Fruit fly (Drosophila melanogaster) whole organism, embryonic: ENCODE results near the gene CG12589.

Experiments used
- Adf1 ChIP-seq: fragments of 200-800 bp; sonication (Bioruptor generic); IDR thresholded peaks from 2 replicates; pipeline ENCODE4 v1.3.6; 2022; ENCODE audit warnings: missing biosample characterization, missing genetic modification characterization
- CG10654 ChIP-seq: fragments of 200-800 bp; sonication (Bioruptor generic); optimal IDR thresholded peaks from 2 replicates; lab custom pipeline; 2016; ENCODE audit warnings: missing biosample characterization, missing genetic modification characterization
- CG11398 ChIP-seq: fragments of 200-800 bp; sonication (Bioruptor generic); optimal IDR thresholded peaks from 2 replicates; lab custom pipeline; 2016; ENCODE audit warnings: missing biosample characterization, missing genetic modification characterization
- CG11696 ChIP-seq: fragments of 200-800 bp; sonication (Bioruptor generic); IDR thresholded peaks from 2 replicates; pipeline ENCODE4 v1.3.6; 2022; ENCODE audit warnings: missing biosample characterization, missing genetic modification characterization
- CG12942 ChIP-seq: fragments of 200-800 bp; sonication (Bioruptor generic); optimal IDR thresholded peaks from 3 replicates; lab custom pipeline; 2016; ENCODE audit warnings: missing biosample characterization, missing genetic modification characterization
- CG13287 ChIP-seq: fragments of 200-800 bp; sonication (Bioruptor generic); IDR thresholded peaks from 2 replicates; pipeline ENCODE4 v1.3.6; 2022; ENCODE audit warnings: missing biosample characterization, missing genetic modification characterization; ENCODE audit not compliant: partially characterized antibody
- CG13624 ChIP-seq: fragments of 200-800 bp; sonication (Bioruptor generic); optimal IDR thresholded peaks from 2 replicates; lab custom pipeline; 2016; ENCODE audit warnings: missing biosample characterization, missing genetic modification characterization
- CG15011 ChIP-seq: fragments of 200-800 bp; sonication (Bioruptor generic); optimal IDR thresholded peaks from 3 replicates; lab custom pipeline; 2018; ENCODE audit warnings: missing biosample characterization, mild to moderate bottlenecking, missing genetic modification characterization
- CG1529 ChIP-seq: fragments of 200-800 bp; sonication (Bioruptor generic); optimal IDR thresholded peaks from 3 replicates; lab custom pipeline; 2018; ENCODE audit warnings: missing biosample characterization, missing genetic modification characterization
- CG17328 ChIP-seq: fragments of 200-800 bp; sonication (Bioruptor generic); IDR thresholded peaks from 2 replicates; pipeline ENCODE4 v1.3.6; 2022; ENCODE audit warnings: missing biosample characterization, missing genetic modification characterization
- CG17359 ChIP-seq: fragments of 200-800 bp; sonication (Bioruptor generic); optimal IDR thresholded peaks from 3 replicates; lab custom pipeline; 2018; ENCODE audit warnings: missing biosample characterization, mild to moderate bottlenecking, missing genetic modification characterization, moderate library complexity
- CG3163 ChIP-seq: fragments of 200-800 bp; sonication (Bioruptor generic); optimal IDR thresholded peaks from 3 replicates; lab custom pipeline; 2016; ENCODE audit warnings: missing biosample characterization, missing genetic modification characterization
- CG32772 ChIP-seq: fragments of 200-800 bp; sonication (Bioruptor generic); IDR thresholded peaks from 2 replicates; pipeline ENCODE4 v1.3.6; 2022; ENCODE audit warnings: missing biosample characterization, missing genetic modification characterization
- CG3847 ChIP-seq: fragments of 200-800 bp; sonication (Bioruptor generic); IDR thresholded peaks from 2 replicates; pipeline ENCODE4 v1.3.6; 2022; ENCODE audit warnings: missing biosample characterization, missing genetic modification characterization
- CG3995 ChIP-seq: fragments of 200-800 bp; sonication (Bioruptor generic); optimal IDR thresholded peaks from 3 replicates; lab custom pipeline; 2016; ENCODE audit warnings: missing biosample characterization, missing genetic modification characterization
- CG4404 ChIP-seq: fragments of 200-800 bp; sonication (Bioruptor generic); IDR thresholded peaks from 2 replicates; pipeline ENCODE4 v1.3.6; 2022; ENCODE audit warnings: missing biosample characterization, missing genetic modification characterization
- CG6765 ChIP-seq: fragments of 200-800 bp; sonication (Bioruptor generic); optimal IDR thresholded peaks from 3 replicates; lab custom pipeline; 2017; ENCODE audit warnings: missing biosample characterization, mild to moderate bottlenecking, missing genetic modification characterization
- CG7372 ChIP-seq: fragments of 200-800 bp; sonication (Bioruptor generic); IDR thresholded peaks from 2 replicates; pipeline ENCODE4 v1.3.6; 2022; ENCODE audit warnings: missing biosample characterization, missing genetic modification characterization
- CG7556 ChIP-seq: fragments of 200-800 bp; sonication (Bioruptor generic); optimal IDR thresholded peaks from 2 replicates; lab custom pipeline; 2017; ENCODE audit warnings: missing biosample characterization, mild to moderate bottlenecking, missing genetic modification characterization
- CG8359 ChIP-seq: fragments of 200-800 bp; sonication (Bioruptor generic); optimal IDR thresholded peaks from 2 replicates; lab custom pipeline; 2017; ENCODE audit warnings: missing biosample characterization, mild to moderate bottlenecking, missing genetic modification characterization, borderline replicate concordance
- CG9437 ChIP-seq: fragments of 200-800 bp; sonication (Bioruptor generic); optimal IDR thresholded peaks from 2 replicates; lab custom pipeline; 2018; ENCODE audit warnings: missing biosample characterization, mild to moderate bottlenecking, missing genetic modification characterization
- D ChIP-seq, 2 experiments: fragments of 200-800 bp in 1 of 2; fragments of >200 bp in 1 of 2; sonication (Bioruptor generic) in 1 of 2; optimal IDR thresholded peaks; 2 replicates in 1 of 2; 3 replicates in 1 of 2; lab custom pipeline; 2017; ENCODE audit warnings: mild to moderate bottlenecking in 1 of 2, missing biosample characterization in 1 of 2, missing genetic modification characterization in 1 of 2, missing genetic modification reagents in 1 of 2
- D19A ChIP-seq: fragments of 200-800 bp; optimal IDR thresholded peaks from 3 replicates; lab custom pipeline; 2019; ENCODE audit warnings: missing biosample characterization, mild to moderate bottlenecking, missing genetic modification characterization, moderate library complexity
- Doc2 ChIP-seq: fragments of 200-800 bp; sonication (Bioruptor generic); IDR thresholded peaks from 2 replicates; pipeline ENCODE4 v1.3.6; 2022; ENCODE audit warnings: missing biosample characterization, missing genetic modification characterization
- Dref ChIP-seq: fragments of 200-800 bp; sonication (Bioruptor generic); IDR thresholded peaks from 2 replicates; pipeline ENCODE4 v1.3.6; 2022; ENCODE audit warnings: missing biosample characterization, missing genetic modification characterization
- Hand ChIP-seq: fragments of 200-800 bp; sonication (Bioruptor generic); optimal IDR thresholded peaks from 2 replicates; lab custom pipeline; 2017; ENCODE audit warnings: mild to moderate bottlenecking, missing biosample characterization, missing genetic modification reagents, missing genetic modification characterization
- Hey ChIP-seq: fragments of 200-800 bp; sonication (Bioruptor generic); optimal IDR thresholded peaks from 3 replicates; lab custom pipeline; 2018; ENCODE audit warnings: missing biosample characterization, mild to moderate bottlenecking, missing genetic modification characterization
- Med ChIP-seq: fragments of 200-800 bp; sonication (Bioruptor generic); peaks from one replicate; lab custom pipeline; 2016; ENCODE audit warnings: missing biosample characterization, missing genetic modification characterization, mild to moderate bottlenecking, inconsistent platforms, moderate library complexity
- Mrtf ChIP-seq: fragments of 200-800 bp; sonication (Bioruptor generic); IDR thresholded peaks from 3 replicates; pipeline ENCODE4 v1.3.6; 2022; ENCODE audit warnings: missing biosample characterization, missing genetic modification characterization
- Optix ChIP-seq: fragments of 200-800 bp; sonication (Bioruptor generic); IDR thresholded peaks from 3 replicates; pipeline ENCODE4 v1.3.6; 2022; ENCODE audit warnings: missing biosample characterization, missing genetic modification characterization
- Side ChIP-seq: fragments of 200-800 bp; sonication (Bioruptor generic); optimal IDR thresholded peaks from 2 replicates; lab custom pipeline; 2016; ENCODE audit warnings: missing biosample characterization, missing genetic modification characterization
- Sox102F ChIP-seq: fragments of 200-800 bp; sonication (Bioruptor generic); optimal IDR thresholded peaks from 2 replicates; lab custom pipeline; 2018; ENCODE audit warnings: missing biosample characterization, mild to moderate bottlenecking, missing genetic modification characterization, moderate library complexity
- Spps ChIP-seq: fragments of 200-800 bp; sonication (Bioruptor generic); optimal IDR thresholded peaks from 2 replicates; lab custom pipeline; 2018; ENCODE audit warnings: missing biosample characterization, mild to moderate bottlenecking, missing genetic modification characterization
- Sry-β ChIP-seq: fragments of 200-800 bp; sonication (Bioruptor generic); optimal IDR thresholded peaks from 2 replicates; lab custom pipeline; 2018; ENCODE audit warnings: missing biosample characterization, mild to moderate bottlenecking, missing genetic modification characterization, moderate library complexity
- Taf1 ChIP-seq: fragments of 200-800 bp; sonication (Bioruptor generic); IDR thresholded peaks from 2 replicates; pipeline ENCODE4 v1.3.6; 2022; ENCODE audit warnings: missing biosample characterization, missing genetic modification characterization
- cg ChIP-seq: fragments of 200-800 bp; sonication (Bioruptor generic); optimal IDR thresholded peaks from 3 replicates; lab custom pipeline; 2019; ENCODE audit warnings: missing biosample characterization, mild to moderate bottlenecking, missing genetic modification characterization, moderate library complexity
- eve ChIP-seq, 2 experiments: fragments of >200 bp; optimal IDR thresholded peaks; 2 replicates each; lab custom pipeline; 2017; ENCODE audit warnings: missing biosample characterization in 2 of 2, missing genetic modification characterization in 2 of 2
- gro ChIP-seq: fragments of 200-800 bp; sonication (Bioruptor generic); optimal IDR thresholded peaks from 2 replicates; lab custom pipeline; 2016; ENCODE audit warnings: missing biosample characterization, missing genetic modification characterization
- knrl ChIP-seq: fragments of 200-800 bp; sonication (Bioruptor generic); IDR thresholded peaks from 3 replicates; pipeline ENCODE4 v1.3.6; 2022; ENCODE audit warnings: missing biosample characterization, missing genetic modification characterization; ENCODE audit not compliant: partially characterized antibody
- luna ChIP-seq: fragments of 200-800 bp; sonication (Bioruptor generic); optimal IDR thresholded peaks from 2 replicates; lab custom pipeline; 2016; ENCODE audit warnings: missing biosample characterization, missing genetic modification characterization
- pnt ChIP-seq: fragments of 200-800 bp; sonication (Bioruptor generic); optimal IDR thresholded peaks from 3 replicates; lab custom pipeline; 2016; ENCODE audit warnings: missing biosample characterization, missing genetic modification characterization
- rib ChIP-seq: fragments of 200-800 bp; sonication (Bioruptor generic); IDR thresholded peaks from 2 replicates; pipeline ENCODE4 v1.3.6; 2022; ENCODE audit warnings: missing biosample characterization, missing genetic modification characterization
- ro ChIP-seq: fragments of 200-800 bp; sonication (Bioruptor generic); IDR thresholded peaks from 2 replicates; pipeline ENCODE4 v1.3.6; 2022; ENCODE audit warnings: missing biosample characterization, missing genetic modification characterization
- seq ChIP-seq: fragments of 200-800 bp; sonication (Bioruptor generic); IDR thresholded peaks from 2 replicates; pipeline ENCODE4 v1.3.6; 2022; ENCODE audit warnings: missing biosample characterization, missing genetic modification characterization
- stc ChIP-seq: fragments of 200-800 bp; sonication (Bioruptor generic); IDR thresholded peaks from 2 replicates; pipeline ENCODE4 v1.3.6; 2022; ENCODE audit warnings: missing biosample characterization, missing genetic modification characterization
- tap ChIP-seq: fragments of 200-800 bp; optimal IDR thresholded peaks from 3 replicates; lab custom pipeline; 2019; ENCODE audit warnings: missing biosample characterization, mild to moderate bottlenecking, missing genetic modification characterization, moderate library complexity
- unpg ChIP-seq: fragments of 200-800 bp; sonication (Bioruptor generic); optimal IDR thresholded peaks from 3 replicates; lab custom pipeline; 2018; ENCODE audit warnings: missing biosample characterization, mild to moderate bottlenecking, missing genetic modification characterization, moderate library complexity
- vnd ChIP-seq: fragments of 200-800 bp; sonication (Bioruptor generic); IDR thresholded peaks from 3 replicates; pipeline ENCODE4 v1.3.6; 2022; ENCODE audit warnings: missing biosample characterization, missing genetic modification characterization; ENCODE audit not compliant: partially characterized antibody
- z ChIP-seq: fragments of 200-800 bp; sonication (Bioruptor generic); IDR thresholded peaks from 3 replicates; pipeline ENCODE4 v1.3.6; 2022; ENCODE audit warnings: missing biosample characterization, missing genetic modification characterization
- zen2 ChIP-seq: fragments of 200-800 bp; sonication (Bioruptor generic); IDR thresholded peaks from 3 replicates; pipeline ENCODE4 v1.3.6; 2022; ENCODE audit warnings: missing biosample characterization, missing genetic modification characterization; ENCODE audit not compliant: partially characterized antibody

Gene CG12589

dm6 chr3R:5108034-5108433 is 30.8 kb downstream of the CG12589 start (continued):
- peak; percentile 86 for TF ChIP-seq CG8359 (GFP tag; lab: Kevin White, UChicago)
- peak; percentile 65; the same call in 1 of the 2 replicates for TF ChIP-seq CG11696 (GFP tag; lab: Robert Waterston, UW)
- TF ChIP-seq seq (GFP tag; lab: Robert Waterston, UW): peak; percentile 65
- peak; percentile 75 for TF ChIP-seq D19A (tag; lab: Kevin White, UChicago)
- TF ChIP-seq Med (GFP tag; lab: Kevin White, UChicago): peak; percentile 98
- peak in 1 of 2 experiments; percentile 87 for TF ChIP-seq eve (GFP tag; optimal IDR thresholded peaks at IDR 0.05; lab: Kevin White, UChicago)
- TF ChIP-seq CG3847: peak; percentile 53
- peak; percentile 90 for TF ChIP-seq CG1529 (GFP tag; lab: Kevin White, UChicago)
- TF ChIP-seq zen2: no peak
- no peak for TF ChIP-seq Doc2 (GFP tag; lab: Robert Waterston, UW)
- peak; percentile 9 for TF ChIP-seq cg
- TF ChIP-seq gro (GFP tag; lab: Kevin White, UChicago): peak; percentile 92
- peak; percentile 72 for TF ChIP-seq CG10654 (GFP tag; lab: Kevin White, UChicago)
- TF ChIP-seq z (GFP tag; lab: Robert Waterston, UW): 0 out of 3 replicates have a peak, but pooled peaks have one; percentile 45
- peak; percentile 83 for TF ChIP-seq Hand
- TF ChIP-seq Sry-β (GFP tag; lab: Kevin White, UChicago): peak; percentile 72
- TF ChIP-seq CG32772 (GFP tag; lab: Robert Waterston, UW): no peak
- TF ChIP-seq D (optimal IDR thresholded peaks at IDR 0.05; lab: Kevin White, UChicago): no peak
- peak; percentile 91 for TF ChIP-seq D (GFP tag; optimal IDR thresholded peaks at IDR 0.05; lab: Kevin White, UChicago)
- peak; percentile 46 for TF ChIP-seq CG9437 (GFP tag; lab: Kevin White, UChicago)
- peak; percentile 88 for TF ChIP-seq Side (GFP tag; lab: Kevin White, UChicago)
- peak; percentile 86 for TF ChIP-seq CG13624
- TF ChIP-seq CG17328 (GFP tag; lab: Robert Waterston, UW): peak; percentile 76
- TF ChIP-seq CG15011 (GFP tag; lab: Kevin White, UChicago): peak; percentile 92
- TF ChIP-seq knrl (GFP tag; lab: Robert Waterston, UW): no peak
- peak; percentile 81 for TF ChIP-seq Spps
- TF ChIP-seq CG3163 (GFP tag; lab: Kevin White, UChicago): peak; percentile 74
- TF ChIP-seq vnd (GFP tag; lab: Robert Waterston, UW): no peak
- TF ChIP-seq Hey (tag; lab: Kevin White, UChicago): peak; percentile 80
- peak; percentile 85 for TF ChIP-seq CG7556
- TF ChIP-seq stc: peak; percentile 42; the same call in 1 of the 2 replicates
- 0 out of 2 replicates have a peak, but pooled peaks have one; percentile 22 for TF ChIP-seq CG7372 (GFP tag; lab: Robert Waterston, UW)
- TF ChIP-seq CG13287: no peak
- peak; percentile 85 for TF ChIP-seq CG6765
- peak; percentile 72 for TF ChIP-seq CG12942 (GFP tag; lab: Kevin White, UChicago)
- TF ChIP-seq CG17359 (tag; lab: Kevin White, UChicago): peak; percentile 83
- TF ChIP-seq CG4404: no peak
- peak; percentile 70 for TF ChIP-seq tap (tag; lab: Kevin White, UChicago)
- TF ChIP-seq CG3995: peak; percentile 54
- peak; percentile 53 for TF ChIP-seq luna (GFP tag; lab: Kevin White, UChicago)
- peak; percentile 93 for TF ChIP-seq CG11398 (GFP tag; lab: Kevin White, UChicago)
- TF ChIP-seq Mrtf (GFP tag; lab: Robert Waterston, UW): peak; percentile 48; the same call in 1 of the 3 replicates
- no peak for TF ChIP-seq ro
- peak; percentile 67; the same call in 1 of the 2 replicates for TF ChIP-seq rib (GFP tag; lab: Robert Waterston, UW)
- TF ChIP-seq Sox102F (GFP tag; lab: Kevin White, UChicago): peak; percentile 76
- no peak for TF ChIP-seq Taf1 (GFP tag; lab: Robert Waterston, UW)
- TF ChIP-seq unpg (GFP tag; lab: Kevin White, UChicago): peak; percentile 88
- no peak for TF ChIP-seq Dref (GFP tag; lab: Robert Waterston, UW)
- TF ChIP-seq Adf1 (GFP tag; lab: Robert Waterston, UW): no peak
- TF ChIP-seq Optix (GFP tag; lab: Robert Waterston, UW): peak; percentile 67
- peak; percentile 66 for TF ChIP-seq pnt (GFP tag; lab: Kevin White, UChicago)
